Worm (Caenorhabditis elegans): ENCODE data around the gene rib-1.

Gene rib-1

ce11 chrIV:11566146-11566545 is 12.4 kb upstream of the rib-1 start, which contains the start of gene sec-24.1 (continued):
- TF ChIP-seq nhr-237 (tag; optimal IDR thresholded peaks at IDR 0.05) (no peak), ceh-28 (tag; optimal IDR thresholded peaks at IDR 0.05) (peak; percentile 78), ZK546.5 (tag; optimal IDR thresholded peaks at IDR 0.05) (no peak), elt-1 (tag; optimal IDR thresholded peaks at IDR 0.05) (peak; percentile 40), egl-5 (tag; optimal IDR thresholded peaks at IDR 0.05) (peak; percentile 58), zag-1 (tag; optimal IDR thresholded peaks at IDR 0.05) (peak; percentile 15), ceh-82 (tag; optimal IDR thresholded peaks at IDR 0.05) (peak; percentile 90), aly-2 (tag; optimal IDR thresholded peaks at IDR 0.05) (peak; percentile 63), ceh-9 (tag; optimal IDR thresholded peaks at IDR 0.05) (no peak)

ce11 chrIV:11568249-11568940 is 10.2 kb upstream of the rib-1 start:
- TF ChIP-seq egl-5 (tag; optimal IDR thresholded peaks at IDR 0.05) (no peak), nhr-77 (tag; optimal IDR thresholded peaks at IDR 0.05) (no peak), tbx-2 (tag; optimal IDR thresholded peaks at IDR 0.05) (no peak), lin-15B (tag; optimal IDR thresholded peaks at IDR 0.05) (no peak), R02D3.7 (tag; optimal IDR thresholded peaks at IDR 0.05) (no peak), pha-4 (tag; optimal IDR thresholded peaks at IDR 0.05) (peak; percentile 56), ceh-16 (tag; optimal IDR thresholded peaks at IDR 0.05) (no peak), unc-39 (tag; optimal IDR thresholded peaks at IDR 0.05) (no peak)

- TF ChIP-seq nhr-76 (tag; optimal IDR thresholded peaks at IDR 0.05) (no peak), fos-1 (tag; optimal IDR thresholded peaks at IDR 0.05) (no peak)
These were observed 8.8 kb upstream of the rib-1 start for ce11 chrIV:11569795-11570194.

- TF ChIP-seq egl-5 (tag; optimal IDR thresholded peaks at IDR 0.05) (no peak), nhr-76 (tag; optimal IDR thresholded peaks at IDR 0.05) (no peak), elt-3 (tag; optimal IDR thresholded peaks at IDR 0.05) (no peak), nhr-43 (tag; optimal IDR thresholded peaks at IDR 0.05; ENCODE audit: poor library complexity, severe bottlenecking) (no peak), mdl-1 (tag; optimal IDR thresholded peaks at IDR 0.05) (no peak), nhr-25 (tag; optimal IDR thresholded peaks at IDR 0.05) (no peak), nhr-67 (tag; optimal IDR thresholded peaks at IDR 0.05) (no peak), lin-39 (tag; optimal IDR thresholded peaks at IDR 0.05) (no peak), nhr-11 (tag; optimal IDR thresholded peaks at IDR 0.05) (no peak), lsy-12 (tag; optimal IDR thresholded peaks at IDR 0.05) (no peak), egl-27 (tag; optimal IDR thresholded peaks at IDR 0.05) (no peak), ztf-11 (tag; optimal IDR thresholded peaks at IDR 0.05) (no peak), sea-2 (GFP tag; optimal IDR thresholded peaks at IDR 0.05) (no peak), eor-1 (tag; optimal IDR thresholded peaks at IDR 0.05) (no peak), tbx-2 (tag; optimal IDR thresholded peaks at IDR 0.05) (no peak), elt-2 (tag; optimal IDR thresholded peaks at IDR 0.05) (no peak), pha-4 (tag; optimal IDR thresholded peaks at IDR 0.05) (no peak), jun-1 (tag; optimal IDR thresholded peaks at IDR 0.05) (no peak), ZK546.5 (tag; optimal IDR thresholded peaks at IDR 0.05) (no peak)
These were observed 8.4 kb upstream of the rib-1 start, which contains the start of gene srgp-1 for ce11 chrIV:11570200-11570599. srgp-1 (plus strand) TSS chrIV:11570500.

- TF ChIP-seq elt-3 (tag; optimal IDR thresholded peaks at IDR 0.05), result peak in 1 of 3 experiments; percentile 68
- TF ChIP-seq lin-39 (tag; optimal IDR thresholded peaks at IDR 0.05), result peak; percentile 33
- TF ChIP-seq ama-1 (optimal IDR thresholded peaks at IDR 0.05), result peak; percentile 14
- no peak for TF ChIP-seq egl-5 (tag; optimal IDR thresholded peaks at IDR 0.05)
- no peak for TF ChIP-seq nhr-28 (tag; optimal IDR thresholded peaks at IDR 0.05)
These were observed 7.2 kb upstream of the rib-1 start for ce11 chrIV:11571374-11571839.

- TF ChIP-seq R02D3.7 (tag; optimal IDR thresholded peaks at IDR 0.05), result no peak
- TF ChIP-seq lin-39 (tag; optimal IDR thresholded peaks at IDR 0.05), result peak; percentile 12
- no peak for TF ChIP-seq elt-1 (tag; optimal IDR thresholded peaks at IDR 0.05)
- TF ChIP-seq hmg-11 (tag; optimal IDR thresholded peaks at IDR 0.05), result no peak
- TF ChIP-seq egl-5 (tag; optimal IDR thresholded peaks at IDR 0.05), result no peak
- TF ChIP-seq ceh-9 (tag; optimal IDR thresholded peaks at IDR 0.05), result no peak
- TF ChIP-seq nfya-1 (tag; optimal IDR thresholded peaks at IDR 0.05; ENCODE audit: insufficient read depth), result peak; percentile 27
- TF ChIP-seq elt-2 (tag; optimal IDR thresholded peaks at IDR 0.05), result no peak
- TF ChIP-seq nhr-25 (tag; optimal IDR thresholded peaks at IDR 0.05), result no peak
These were observed 6.1 kb upstream of the rib-1 start for ce11 chrIV:11572524-11572923.

Measured in whole organism, L3 larva.